Worm (Caenorhabditis elegans) whole organism, L4/young adult: ENCODE results near the gene C24A3.1.

Experiments used
- W03F9.2 ChIP-seq: fragments of 150-350 bp; optimal IDR thresholded peaks from 2 replicates; lab custom pipeline; 2014; ENCODE audit warnings: missing biosample characterization, missing genetic modification characterization
- dao-5 ChIP-seq: sonication (generic microtip); optimal IDR thresholded peaks from 2 replicates; lab custom pipeline; 2016; ENCODE audit warnings: missing genotype, missing genetic modification characterization, moderate library complexity, missing compliant biosample characterization

DNA sequence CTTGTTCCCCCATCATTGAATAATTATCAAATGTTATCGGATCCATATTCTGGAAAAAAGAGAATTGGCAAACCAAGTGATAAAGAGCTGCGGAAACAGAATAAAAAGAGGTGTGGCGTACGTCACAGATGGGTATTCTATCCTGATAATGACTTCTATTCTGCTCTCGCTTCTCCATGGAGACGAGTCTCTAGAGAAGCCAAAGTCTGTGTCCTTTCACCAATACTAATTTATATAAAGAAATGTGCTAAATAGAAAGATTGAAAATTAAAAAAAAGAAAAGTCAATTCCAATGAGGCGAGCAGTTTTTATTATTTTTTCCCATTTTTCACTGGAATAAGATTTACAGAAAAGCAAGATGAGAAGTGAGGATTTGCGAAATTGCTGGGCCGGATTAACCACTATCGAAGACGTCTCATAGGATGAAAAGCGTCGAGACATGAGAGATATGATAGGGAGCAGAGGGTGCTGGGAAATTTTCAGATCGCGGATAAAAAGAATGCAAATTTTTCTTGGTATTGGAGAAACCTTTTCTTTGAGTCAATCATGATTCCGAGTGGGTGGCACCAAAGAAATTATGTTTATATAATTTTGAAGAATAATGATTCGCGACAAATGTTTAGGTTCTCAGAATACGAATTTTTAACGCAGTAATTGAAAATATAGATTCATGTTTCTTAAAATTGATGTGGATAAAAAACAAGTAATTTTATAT, 37.6 kb upstream of the C24A3.1 start, which contains the start of gene aexr-3:
- TF ChIP-seq W03F9.2 (no peak), dao-5 (no peak)
